Worm (Caenorhabditis elegans): ENCODE results near the gene pitr-6.

The pitr-6 gene

ce11 chrII:12460602-12461453 is 15.7 kb downstream of the pitr-6 start, which contains the start of gene tag-280:
Gene tag-280, plus strand, starts transcription at chrII:12460652.
- TF ChIP-seq sea-2 (GFP tag; optimal IDR thresholded peaks at IDR 0.05): no peak
- TF ChIP-seq lin-15B (tag; optimal IDR thresholded peaks at IDR 0.05): no peak
- no peak for TF ChIP-seq ztf-4 (tag; optimal IDR thresholded peaks at IDR 0.05)
- TF ChIP-seq nhr-23 (tag; optimal IDR thresholded peaks at IDR 0.05): no peak
- TF ChIP-seq zag-1 (tag; optimal IDR thresholded peaks at IDR 0.05): no peak
- TF ChIP-seq pqm-1 (tag; optimal IDR thresholded peaks at IDR 0.05): no peak
- no peak for TF ChIP-seq ama-1 (optimal IDR thresholded peaks at IDR 0.05)
- TF ChIP-seq eor-1 (tag; optimal IDR thresholded peaks at IDR 0.05): no peak

ce11 chrII:12462244-12462643 is 17.1 kb downstream of the pitr-6 start, which contains the start of gene F15A4.2:
Gene F15A4.2, plus strand, starts transcription at chrII:12462544.
- TF ChIP-seq egl-5 (tag; optimal IDR thresholded peaks at IDR 0.05) (no peak), fkh-10 (GFP tag; optimal IDR thresholded peaks at IDR 0.05) (no peak), fos-1 (tag; optimal IDR thresholded peaks at IDR 0.05) (no peak), ceh-9 (tag; optimal IDR thresholded peaks at IDR 0.05) (no peak), pha-4 (tag; optimal IDR thresholded peaks at IDR 0.05) (no peak), lin-39 (tag; optimal IDR thresholded peaks at IDR 0.05) (no peak), egl-27 (tag; optimal IDR thresholded peaks at IDR 0.05) (no peak), elt-2 (tag; optimal IDR thresholded peaks at IDR 0.05) (no peak), ZK546.5 (tag; optimal IDR thresholded peaks at IDR 0.05) (no peak), ceh-16 (tag; optimal IDR thresholded peaks at IDR 0.05) (no peak), nhr-28 (tag; optimal IDR thresholded peaks at IDR 0.05) (no peak)

- TF ChIP-seq nhr-28 (tag; optimal IDR thresholded peaks at IDR 0.05) (no peak), ceh-82 (tag; optimal IDR thresholded peaks at IDR 0.05) (no peak), aly-2 (tag; optimal IDR thresholded peaks at IDR 0.05) (no peak), sea-2 (GFP tag; optimal IDR thresholded peaks at IDR 0.05) (no peak), fkh-10 (GFP tag; optimal IDR thresholded peaks at IDR 0.05) (no peak), mml-1 (tag; optimal IDR thresholded peaks at IDR 0.05) (no peak), ama-1 (optimal IDR thresholded peaks at IDR 0.05) (no peak), egl-27 (tag; optimal IDR thresholded peaks at IDR 0.05) (no peak)
These were observed 20.4 kb downstream of the pitr-6 start, which contains the start of gene sre-37 for ce11 chrII:12465557-12465956. Gene sre-37, plus strand, starts transcription at chrII:12465857.

ce11 chrII:12467047-12467446 is 21.9 kb downstream of the pitr-6 start, which contains the start of gene srg-16:
Gene srg-16, plus strand, starts transcription at chrII:12467133.
- no peak for TF ChIP-seq nfya-1 (tag; optimal IDR thresholded peaks at IDR 0.05; ENCODE audit: insufficient read depth)
- no peak for TF ChIP-seq nhr-12 (tag; optimal IDR thresholded peaks at IDR 0.05)
- TF ChIP-seq nhr-76 (tag; optimal IDR thresholded peaks at IDR 0.05): no peak
- no peak for TF ChIP-seq elt-2 (tag; optimal IDR thresholded peaks at IDR 0.05)

- TF ChIP-seq sea-2 (GFP tag; optimal IDR thresholded peaks at IDR 0.05) (no peak), ceh-9 (tag; optimal IDR thresholded peaks at IDR 0.05) (no peak), tbx-2 (tag; optimal IDR thresholded peaks at IDR 0.05) (no peak), lsy-12 (tag; optimal IDR thresholded peaks at IDR 0.05) (no peak), mml-1 (tag; optimal IDR thresholded peaks at IDR 0.05) (no peak), nhr-28 (tag; optimal IDR thresholded peaks at IDR 0.05) (no peak)
These were observed 26.2 kb downstream of the pitr-6 start, which contains the start of the genes F15A4.5 and phat-8 for ce11 chrII:12471138-12471855. Gene F15A4.5, minus strand, starts transcription at chrII:12471238. Gene phat-8, plus strand, starts transcription at chrII:12471805.

ce11 chrII:12473406-12473805 is 28.3 kb downstream of the pitr-6 start, which contains the start of gene srg-17:
Gene srg-17, plus strand, starts transcription at chrII:12473706.
- no peak for TF ChIP-seq aly-2 (tag; optimal IDR thresholded peaks at IDR 0.05)
- no peak for TF ChIP-seq ZK546.5 (tag; optimal IDR thresholded peaks at IDR 0.05)
- TF ChIP-seq elt-2 (tag; optimal IDR thresholded peaks at IDR 0.05): no peak
- TF ChIP-seq ama-1 (optimal IDR thresholded peaks at IDR 0.05): no peak
